Worm (Caenorhabditis elegans) whole organism, L2 larva: ENCODE data around the gene fbxa-201.

ENCODE experiments used
- ama-1 ChIP-seq: fragments of 150-350 bp; optimal IDR thresholded peaks from 2 replicates; lab custom pipeline; 2018; ENCODE audit warnings: inconsistent platforms
- elt-3 ChIP-seq: sonication (generic microtip); optimal IDR thresholded peaks from 2 replicates; lab custom pipeline; 2017; ENCODE audit warnings: missing biosample characterization, missing genetic modification characterization
- nhr-237 ChIP-seq: fragments of 150-350 bp; optimal IDR thresholded peaks from 2 replicates; lab custom pipeline; 2014; ENCODE audit warnings: missing biosample characterization, missing genetic modification characterization
- unc-39 ChIP-seq: fragments of 150-350 bp; optimal IDR thresholded peaks from 2 replicates; lab custom pipeline; 2014; ENCODE audit warnings: missing biosample characterization, missing genetic modification characterization

- TF ChIP-seq ama-1 (lab: Kevin White, UChicago) (no peak), nhr-237 (tag; lab: Kevin White, UChicago) (no peak), unc-39 (tag; lab: Kevin White, UChicago) (no peak), elt-3 (no peak)
Measured at ce11 chrV:2011777-2012176, 36.6 kb downstream of the fbxa-201 start, which contains the start of gene F59A7.7.
